Worm (Caenorhabditis elegans) whole organism, L2 larva: ENCODE results near the gene K08D9.10.

Experiments
- R02D3.7 ChIP-seq: fragments of 150-350 bp; optimal IDR thresholded peaks from 2 replicates; lab custom pipeline; 2014; ENCODE audit warnings: missing biosample characterization, missing genetic modification characterization
- ama-1 ChIP-seq: fragments of 150-350 bp; optimal IDR thresholded peaks from 2 replicates; lab custom pipeline; 2018; ENCODE audit warnings: inconsistent platforms
- egl-27 ChIP-seq: sonication (generic microtip); optimal IDR thresholded peaks from 3 replicates; lab custom pipeline; 2017; ENCODE audit warnings: missing biosample characterization, missing genetic modification reagents, missing genetic modification characterization
- fos-1 ChIP-seq: fragments of 150-350 bp; optimal IDR thresholded peaks from 2 replicates; lab custom pipeline; 2014; ENCODE audit warnings: missing biosample characterization, missing genetic modification characterization
- lin-39 ChIP-seq: fragments of 150-350 bp; optimal IDR thresholded peaks from 2 replicates; lab custom pipeline; 2014; ENCODE audit warnings: missing biosample characterization, missing genetic modification reagents, missing genetic modification characterization
- lsy-2 ChIP-seq, 2 experiments: fragments of 150-350 bp in 1 of 2; sonication (generic microtip) in 1 of 2; optimal IDR thresholded peaks; 2 replicates each; lab custom pipeline; 2014 to 2017; ENCODE audit warnings: missing biosample characterization in 2 of 2, missing genetic modification characterization in 2 of 2
- mab-5 ChIP-seq: fragments of 150-350 bp; optimal IDR thresholded peaks from 2 replicates; lab custom pipeline; 2014; ENCODE audit warnings: missing biosample characterization, missing genetic modification characterization
- nhr-237 ChIP-seq: fragments of 150-350 bp; optimal IDR thresholded peaks from 2 replicates; lab custom pipeline; 2014; ENCODE audit warnings: missing biosample characterization, missing genetic modification characterization
- nhr-6 ChIP-seq: fragments of 150-350 bp; optimal IDR thresholded peaks from 2 replicates; lab custom pipeline; 2014; ENCODE audit warnings: missing biosample characterization, missing genetic modification characterization
- unc-62 ChIP-seq: fragments of 150-350 bp; optimal IDR thresholded peaks from 2 replicates; lab custom pipeline; 2014; ENCODE audit warnings: missing biosample characterization, missing genetic modification reagents, missing genetic modification characterization
- ztf-11 ChIP-seq: sonication (generic microtip); optimal IDR thresholded peaks from 2 replicates; lab custom pipeline; 2017; ENCODE audit warnings: missing biosample characterization, missing genetic modification characterization

- TF ChIP-seq unc-62 (GFP tag; lab: Kevin White, UChicago) = no peak
- no peak for TF ChIP-seq R02D3.7 (tag; lab: Kevin White, UChicago)
- TF ChIP-seq lsy-2 (tag; optimal IDR thresholded peaks at IDR 0.05; lab: Kevin White, UChicago) = no peak
- TF ChIP-seq nhr-6 (tag; lab: Kevin White, UChicago) = no peak
- TF ChIP-seq egl-27 (tag; lab: Kevin White, UChicago) = no peak
- TF ChIP-seq mab-5 = no peak
- no peak for TF ChIP-seq ztf-11 (tag; lab: Kevin White, UChicago)
- TF ChIP-seq lin-39 (tag; lab: Kevin White, UChicago) = no peak
- TF ChIP-seq ama-1 = no peak
- no peak for TF ChIP-seq fos-1 (tag; lab: Kevin White, UChicago)
- no peak for TF ChIP-seq nhr-237
Observed at ce11 chrV:3204433-3204832, 26.3 kb upstream of the K08D9.10 start.
